Fruit fly (Drosophila melanogaster) whole organism, prepupa: ENCODE data around the gene Unc-76.

Source experiments
- Blimp-1 ChIP-seq: fragments of 200-800 bp; sonication (Bioruptor generic); optimal IDR thresholded peaks from 3 replicates; lab custom pipeline; 2017; ENCODE audit warnings: missing biosample characterization, missing genetic modification characterization, mild to moderate bottlenecking, moderate library complexity, missing genetic modification reagents
- CG10669 ChIP-seq: fragments of 200-800 bp; sonication (Bioruptor generic); optimal IDR thresholded peaks from 3 replicates; lab custom pipeline; 2018; ENCODE audit warnings: missing biosample characterization, mild to moderate bottlenecking, missing genetic modification characterization, moderate library complexity
- CG11294 ChIP-seq: fragments of 200-800 bp; sonication (Bioruptor generic); IDR thresholded peaks from 2 replicates; pipeline ENCODE4 v1.3.6; 2022; ENCODE audit warnings: missing biosample characterization, missing genetic modification characterization
- CG11762 ChIP-seq: fragments of 200-800 bp; sonication (Bioruptor generic); optimal IDR thresholded peaks from 3 replicates; lab custom pipeline; 2016; ENCODE audit warnings: missing biosample characterization, missing genetic modification characterization; ENCODE audit not compliant: insufficient read depth
- CG15336 ChIP-seq: fragments of 200-800 bp; sonication (Bioruptor generic); IDR thresholded peaks from 2 replicates; pipeline ENCODE4 v1.3.6; 2022; ENCODE audit warnings: missing biosample characterization, missing genetic modification characterization
- CG16779 ChIP-seq: fragments of 200-800 bp; sonication (Bioruptor generic); optimal IDR thresholded peaks from 3 replicates; lab custom pipeline; 2017; ENCODE audit warnings: missing biosample characterization, mild to moderate bottlenecking, missing genetic modification characterization
- CG3032 ChIP-seq: fragments of 200-800 bp; optimal IDR thresholded peaks from 2 replicates; lab custom pipeline; 2019; ENCODE audit warnings: missing biosample characterization, mild to moderate bottlenecking, missing genetic modification characterization, moderate library complexity
- CG31627 ChIP-seq: fragments of 200-800 bp; sonication (Bioruptor generic); optimal IDR thresholded peaks from 3 replicates; lab custom pipeline; 2016; ENCODE audit warnings: missing biosample characterization, missing genetic modification characterization
- CG32006 ChIP-seq: fragments of 200-800 bp; sonication (Bioruptor generic); optimal IDR thresholded peaks from 3 replicates; lab custom pipeline; 2017; ENCODE audit warnings: missing biosample characterization, mild to moderate bottlenecking, missing genetic modification characterization
- CG34406 ChIP-seq: fragments of 200-800 bp; sonication (Bioruptor generic); optimal IDR thresholded peaks from 3 replicates; lab custom pipeline; 2016; ENCODE audit warnings: missing biosample characterization, missing genetic modification characterization
- CG6163 ChIP-seq: fragments of 200-800 bp; sonication (Bioruptor generic); IDR thresholded peaks from 3 replicates; pipeline ENCODE4 v1.3.6; 2022; ENCODE audit warnings: missing biosample characterization, missing genetic modification characterization
- CG6276 ChIP-seq: fragments of 200-800 bp; sonication (Bioruptor generic); optimal IDR thresholded peaks from 2 replicates; lab custom pipeline; 2017; ENCODE audit warnings: missing biosample characterization, mild to moderate bottlenecking, missing genetic modification characterization
- CG6792 ChIP-seq: fragments of 200-800 bp; sonication (Bioruptor generic); optimal IDR thresholded peaks from 3 replicates; lab custom pipeline; 2016; ENCODE audit warnings: missing biosample characterization, missing genetic modification characterization
- CG6808 ChIP-seq: fragments of 200-800 bp; sonication (Bioruptor generic); optimal IDR thresholded peaks from 3 replicates; lab custom pipeline; 2017; ENCODE audit warnings: missing biosample characterization, missing genetic modification characterization, mild to moderate bottlenecking, moderate library complexity, missing genetic modification reagents
- CG6854 ChIP-seq: fragments of 200-800 bp; sonication (Bioruptor generic); optimal IDR thresholded peaks from 2 replicates; lab custom pipeline; 2017; ENCODE audit warnings: missing biosample characterization, mild to moderate bottlenecking, missing genetic modification characterization
- CG7368 ChIP-seq: fragments of 200-800 bp; sonication (Bioruptor generic); optimal IDR thresholded peaks from 3 replicates; lab custom pipeline; 2016; ENCODE audit warnings: missing biosample characterization, missing genetic modification characterization
- CG8119 ChIP-seq: fragments of 200-800 bp; sonication (Bioruptor generic); IDR thresholded peaks from 3 replicates; pipeline ENCODE4 v1.3.6; 2022; ENCODE audit warnings: missing biosample characterization, missing genetic modification characterization
- CG8632 ChIP-seq: fragments of 200-800 bp; sonication (Bioruptor generic); optimal IDR thresholded peaks from 3 replicates; lab custom pipeline; 2016; ENCODE audit warnings: missing biosample characterization, missing genetic modification characterization
- Eip75B ChIP-seq: fragments of 200-800 bp; sonication (Bioruptor generic); optimal IDR thresholded peaks from 3 replicates; lab custom pipeline; 2016; ENCODE audit warnings: missing biosample characterization, missing genetic modification characterization
- Eip78C ChIP-seq: fragments of 200-800 bp; sonication (Bioruptor generic); peaks from one replicate; lab custom pipeline; 2016; ENCODE audit warnings: missing biosample characterization, missing genetic modification characterization
- Ets21C ChIP-seq: fragments of 200-800 bp; sonication (Bioruptor generic); optimal IDR thresholded peaks from 3 replicates; lab custom pipeline; 2016; ENCODE audit warnings: missing biosample characterization, missing genetic modification characterization
- Gug ChIP-seq: fragments of 200-800 bp; sonication (Bioruptor generic); IDR thresholded peaks from 2 replicates; pipeline ENCODE4 v1.3.6; 2022; ENCODE audit warnings: missing biosample characterization, missing genetic modification characterization
- Hr38 ChIP-seq: sonication (Bioruptor generic); optimal IDR thresholded peaks from 2 replicates; lab custom pipeline; 2016; ENCODE audit warnings: missing biosample characterization, missing genetic modification characterization
- Hr39 ChIP-seq: fragments of 200-800 bp; sonication (Bioruptor generic); optimal IDR thresholded peaks from 2 replicates; lab custom pipeline; 2016; ENCODE audit warnings: missing biosample characterization, missing genetic modification characterization
- Hr4 ChIP-seq: fragments of 200-800 bp; sonication (Bioruptor generic); optimal IDR thresholded peaks from 3 replicates; lab custom pipeline; 2016; ENCODE audit warnings: missing biosample characterization, missing genetic modification characterization
- Lpt ChIP-seq: fragments of 200-800 bp; sonication (Bioruptor generic); optimal IDR thresholded peaks from 3 replicates; lab custom pipeline; 2016; ENCODE audit warnings: missing biosample characterization, missing genetic modification characterization
- OdsH ChIP-seq: fragments of 200-800 bp; sonication (Bioruptor generic); optimal IDR thresholded peaks from 3 replicates; lab custom pipeline; 2016; ENCODE audit warnings: missing biosample characterization, missing genetic modification characterization
- Smox ChIP-seq: fragments of 200-800 bp; sonication (Bioruptor generic); optimal IDR thresholded peaks from 3 replicates; lab custom pipeline; 2016; ENCODE audit warnings: missing biosample characterization, missing genetic modification characterization
- Sox102F ChIP-seq: fragments of 200-800 bp; sonication (Bioruptor generic); optimal IDR thresholded peaks from 2 replicates; lab custom pipeline; 2016; ENCODE audit warnings: missing biosample characterization, mild to moderate bottlenecking, missing genetic modification characterization
- Sox14 ChIP-seq: fragments of 200-800 bp; sonication (Bioruptor generic); optimal IDR thresholded peaks from 3 replicates; lab custom pipeline; 2016; ENCODE audit warnings: missing biosample characterization, missing genetic modification characterization
- Sox15 ChIP-seq: fragments of 200-800 bp; sonication (Bioruptor generic); optimal IDR thresholded peaks from 3 replicates; lab custom pipeline; 2016; ENCODE audit warnings: missing biosample characterization, missing genetic modification characterization
- achi ChIP-seq: fragments of 200-800 bp; sonication (Bioruptor generic); optimal IDR thresholded peaks from 3 replicates; lab custom pipeline; 2016; ENCODE audit warnings: missing biosample characterization, missing genetic modification characterization
- cyc ChIP-seq: fragments of 200-800 bp; sonication (Bioruptor generic); optimal IDR thresholded peaks from 3 replicates; lab custom pipeline; 2016; ENCODE audit warnings: missing biosample characterization, missing genetic modification characterization
- dac ChIP-seq: fragments of 200-800 bp; sonication (Bioruptor generic); optimal IDR thresholded peaks from 2 replicates; lab custom pipeline; 2017; ENCODE audit warnings: missing biosample characterization, mild to moderate bottlenecking, missing genetic modification characterization
- dsx ChIP-seq: fragments of 200-800 bp; optimal IDR thresholded peaks from 3 replicates; lab custom pipeline; 2019; ENCODE audit warnings: missing biosample characterization, mild to moderate bottlenecking, missing genetic modification characterization, moderate library complexity; ENCODE audit not compliant: poor library complexity, severe bottlenecking
- eg ChIP-seq: fragments of 200-800 bp; sonication (Bioruptor generic); IDR thresholded peaks from 3 replicates; pipeline ENCODE4 v1.3.6; 2022; ENCODE audit warnings: missing biosample characterization, missing genetic modification characterization
- fd59A ChIP-seq: fragments of 200-800 bp; sonication (Bioruptor generic); optimal IDR thresholded peaks from 2 replicates; lab custom pipeline; 2017; ENCODE audit warnings: missing biosample characterization, mild to moderate bottlenecking, missing genetic modification characterization, missing genetic modification reagents
- fkh ChIP-seq: fragments of 200-800 bp; sonication (Bioruptor generic); optimal IDR thresholded peaks from 3 replicates; lab custom pipeline; 2017; ENCODE audit warnings: missing biosample characterization, mild to moderate bottlenecking, missing genetic modification characterization, moderate library complexity
- net ChIP-seq: fragments of 200-800 bp; sonication (Bioruptor generic); optimal IDR thresholded peaks from 3 replicates; lab custom pipeline; 2016; ENCODE audit warnings: missing biosample characterization, missing genetic modification characterization
- salr ChIP-seq, 2 experiments: fragments of 200-800 bp; sonication (Bioruptor generic); optimal IDR thresholded peaks; 3 replicates each; lab custom pipeline; 2016 to 2018; ENCODE audit warnings: missing biosample characterization in 2 of 2, missing genetic modification characterization in 2 of 2, mild to moderate bottlenecking in 1 of 2
- ss ChIP-seq, 2 experiments: fragments of 200-800 bp; sonication (Bioruptor generic); optimal IDR thresholded peaks; 2 replicates in 1 of 2; 3 replicates in 1 of 2; lab custom pipeline; 2017 to 2018; ENCODE audit warnings: mild to moderate bottlenecking in 2 of 2, missing biosample characterization in 2 of 2, missing genetic modification characterization in 2 of 2, moderate library complexity in 1 of 2
- svp ChIP-seq: fragments of 200-800 bp; sonication (Bioruptor generic); peaks from one replicate; lab custom pipeline; 2016; ENCODE audit warnings: missing biosample characterization, missing genetic modification characterization
- vri ChIP-seq: fragments of 200-800 bp; sonication (Bioruptor generic); optimal IDR thresholded peaks from 3 replicates; lab custom pipeline; 2016; ENCODE audit warnings: missing biosample characterization, mild to moderate bottlenecking, missing genetic modification characterization

Gene Unc-76

dm6 chrX:2121716-2122601 is 41.5 kb downstream of the Unc-76 start (continued):
- TF ChIP-seq cyc (GFP tag; lab: Kevin White, UChicago) (peak; percentile 70), Lpt (peak; percentile 34), dac (GFP tag; lab: Kevin White, UChicago) (peak; percentile 33), Ets21C (peak; percentile 59), fd59A (GFP tag; lab: Kevin White, UChicago) (peak; percentile 68), CG15336 (GFP tag; lab: Robert Waterston, UW) (peak; percentile 70), Eip78C (GFP tag; lab: Kevin White, UChicago) (peak; percentile 93), net (GFP tag; lab: Kevin White, UChicago) (peak; percentile 61), Hr38 (no peak), CG16779 (no peak), vri (GFP tag; lab: Kevin White, UChicago) (no peak), CG10669 (GFP tag; lab: Kevin White, UChicago) (peak; percentile 65), ss (GFP tag; optimal IDR thresholded peaks at IDR 0.05; lab: Kevin White, UChicago) (peak; percentile 66 to 73), salr (GFP tag; optimal IDR thresholded peaks at IDR 0.05; lab: Kevin White, UChicago) (peak; percentile 37 to 55), CG11294 (peak; percentile 34; the same call in 1 of the 2 replicates), achi (GFP tag; lab: Kevin White, UChicago) (peak; percentile 70), CG6808 (GFP tag; lab: Kevin White, UChicago) (peak; percentile 74), CG6792 (GFP tag; lab: Kevin White, UChicago) (peak; percentile 73), CG6276 (GFP tag; lab: Kevin White, UChicago) (no peak), Eip75B (peak; percentile 84), CG8632 (GFP tag; lab: Kevin White, UChicago) (peak; percentile 68), Smox (GFP tag; lab: Kevin White, UChicago) (peak; percentile 70), Sox14 (peak; percentile 84), Blimp-1 (GFP tag; lab: Kevin White, UChicago) (peak; percentile 94), Gug (GFP tag; lab: Robert Waterston, UW) (peak; percentile 48), CG34406 (GFP tag; lab: Kevin White, UChicago) (peak; percentile 68), CG11762 (GFP tag; lab: Kevin White, UChicago) (peak; percentile 65), Hr39 (peak; percentile 80), Sox102F (GFP tag; lab: Kevin White, UChicago) (peak; percentile 71), CG6163 (GFP tag; lab: Robert Waterston, UW) (peak; percentile 69; the same call in 2 of the 3 replicates), Sox15 (GFP tag; lab: Kevin White, UChicago) (peak; percentile 56), CG3032 (tag; lab: Kevin White, UChicago) (peak; percentile 65), CG31627 (GFP tag; lab: Kevin White, UChicago) (peak; percentile 68)

- peak; percentile 60 for TF ChIP-seq CG7368
- peak; percentile 75 for TF ChIP-seq net (GFP tag; lab: Kevin White, UChicago)
- TF ChIP-seq Hr4 (GFP tag; lab: Kevin White, UChicago) = peak; percentile 52
- peak; percentile 61 for TF ChIP-seq CG16779
- TF ChIP-seq achi (GFP tag; lab: Kevin White, UChicago) = no peak
- peak; percentile 79 for TF ChIP-seq dac (GFP tag; lab: Kevin White, UChicago)
- TF ChIP-seq fkh (GFP tag; lab: Kevin White, UChicago) = peak; percentile 51
- TF ChIP-seq Blimp-1 (GFP tag; lab: Kevin White, UChicago) = peak; percentile 30
- peak; percentile 75 for TF ChIP-seq svp (GFP tag; lab: Kevin White, UChicago)
- peak; percentile 57 for TF ChIP-seq CG32006
- peak; percentile 5 for TF ChIP-seq OdsH (GFP tag; lab: Kevin White, UChicago)
- peak; percentile 67 for TF ChIP-seq CG6854 (GFP tag; lab: Kevin White, UChicago)
- peak; percentile 13 for TF ChIP-seq CG34406 (GFP tag; lab: Kevin White, UChicago)
- TF ChIP-seq dsx (GFP tag; lab: Kevin White, UChicago) = peak; percentile 77
- TF ChIP-seq eg (GFP tag; lab: Robert Waterston, UW) = peak; percentile 91
- TF ChIP-seq CG8119 (GFP tag; lab: Robert Waterston, UW) = peak; percentile 78; the same call in 2 of the 3 replicates
- TF ChIP-seq CG6792 (GFP tag; lab: Kevin White, UChicago) = no peak
- peak; percentile 75 for TF ChIP-seq fd59A (GFP tag; lab: Kevin White, UChicago)
- peak; percentile 84 for TF ChIP-seq Gug (GFP tag; lab: Robert Waterston, UW)
- peak; percentile 17 for TF ChIP-seq Ets21C
- peak; percentile 60 for TF ChIP-seq CG10669 (GFP tag; lab: Kevin White, UChicago)
- peak; percentile 94 for TF ChIP-seq Lpt
- TF ChIP-seq Eip75B = peak; percentile 51
- TF ChIP-seq ss (GFP tag; optimal IDR thresholded peaks at IDR 0.05; lab: Kevin White, UChicago) = peak; percentile 84 to 93
- TF ChIP-seq CG15336 (GFP tag; lab: Robert Waterston, UW) = peak; percentile 85
- peak; percentile 64 for TF ChIP-seq Sox14
Measured at dm6 chrX:2123013-2123964, 42.9 kb downstream of the Unc-76 start, which contains the start of gene ph-d. TSS of gene ph-d (minus strand) at chrX:2123286.
